Worm (Caenorhabditis elegans): ENCODE measurements around the gene R09H10.1.

DNA sequence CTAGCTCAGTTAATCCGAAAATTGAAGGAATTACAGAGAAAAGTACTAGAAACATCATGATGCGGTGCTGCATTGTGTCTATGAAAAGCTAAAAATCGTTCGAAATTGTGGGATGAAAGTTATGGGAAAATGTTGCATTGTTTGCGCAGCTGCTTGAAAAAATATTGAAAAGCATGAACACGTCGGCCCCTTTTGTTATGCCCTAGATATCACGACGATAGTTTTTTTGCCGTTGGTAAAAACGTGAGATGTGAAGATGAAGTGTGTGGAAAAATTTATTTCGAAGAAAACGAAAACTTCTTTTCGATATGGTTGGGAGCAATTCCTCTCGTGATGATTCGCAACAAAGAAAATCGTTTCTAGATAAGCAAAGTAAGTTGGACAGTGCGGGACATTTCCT, 9.4 kb upstream of the R09H10.1 start, which contains the start of the genes C43F9.5 and nkb-2:
- TF ChIP-seq dao-5 (tag; optimal IDR thresholded peaks at IDR 0.05) (no peak), W03F9.2 (tag; optimal IDR thresholded peaks at IDR 0.05) (no peak)
